Fruit fly (Drosophila melanogaster) whole organism, embryonic: ENCODE measurements around the gene msl-3.

Experiments used
- CG3407 ChIP-seq: fragments of 200-800 bp; sonication (Bioruptor generic); optimal IDR thresholded peaks from 2 replicates; lab custom pipeline; 2018; ENCODE audit warnings: missing biosample characterization, mild to moderate bottlenecking, missing genetic modification characterization
- CG7372 ChIP-seq: fragments of 200-800 bp; sonication (Bioruptor generic); IDR thresholded peaks from 2 replicates; pipeline ENCODE4 v1.3.6; 2022; ENCODE audit warnings: missing biosample characterization, missing genetic modification characterization
- Dfd ChIP-seq, 2 experiments: fragments of >200 bp; optimal IDR thresholded peaks; 2 replicates each; lab custom pipeline; 2017; ENCODE audit warnings: missing biosample characterization in 2 of 2, missing genetic modification characterization in 2 of 2
- Lim3 ChIP-seq: fragments of 200-800 bp; sonication (Bioruptor generic); IDR thresholded peaks from 2 replicates; pipeline ENCODE4 v1.3.6; 2022; ENCODE audit warnings: missing biosample characterization, missing genetic modification characterization
- Six4 ChIP-seq: fragments of 200-800 bp; sonication (Bioruptor generic); optimal IDR thresholded peaks from 2 replicates; lab custom pipeline; 2016; ENCODE audit warnings: missing biosample characterization, missing genetic modification characterization
- lab ChIP-seq: fragments of 200-800 bp; sonication (Bioruptor generic); optimal IDR thresholded peaks from 3 replicates; lab custom pipeline; 2017; ENCODE audit warnings: missing biosample characterization, missing genetic modification characterization, mild to moderate bottlenecking, moderate library complexity, missing genetic modification reagents
- sens-2 ChIP-seq: fragments of 200-800 bp; sonication (Bioruptor generic); IDR thresholded peaks from 2 replicates; pipeline ENCODE4 v1.3.6; 2022; ENCODE audit warnings: missing biosample characterization, missing genetic modification characterization

dm6 chr3L:7143283-7143682 lies 17.9 kb upstream of the msl-3 start:
- TF ChIP-seq Dfd (GFP tag; optimal IDR thresholded peaks at IDR 0.05; lab: Kevin White, UChicago): no peak
- TF ChIP-seq CG7372 (GFP tag; lab: Robert Waterston, UW): no peak
- no peak for TF ChIP-seq CG3407 (GFP tag; lab: Kevin White, UChicago)
- TF ChIP-seq lab: no peak
- no peak for TF ChIP-seq Six4 (GFP tag; lab: Kevin White, UChicago)
- TF ChIP-seq Lim3 (GFP tag; lab: Robert Waterston, UW): no peak
- TF ChIP-seq sens-2 (GFP tag; lab: Robert Waterston, UW): no peak
